Worm (Caenorhabditis elegans) whole organism, late embryonic: Measurements from ENCODE around the gene yif-1.

ENCODE experiments used
- F13H6.1 ChIP-seq: sonication (generic microtip); optimal IDR thresholded peaks from 2 replicates; lab custom pipeline; 2016; ENCODE audit warnings: missing genetic modification characterization, missing compliant biosample characterization
- K02D7.2 ChIP-seq: sonication (generic microtip); optimal IDR thresholded peaks from 2 replicates; lab custom pipeline; 2017; ENCODE audit warnings: mild to moderate bottlenecking, missing genetic modification characterization, missing compliant biosample characterization
- Y22D7AL.16 ChIP-seq: sonication (generic microtip); optimal IDR thresholded peaks from 2 replicates; lab custom pipeline; 2016; ENCODE audit warnings: missing genetic modification characterization, missing compliant biosample characterization
- ahr-1 ChIP-seq: sonication (generic microtip); optimal IDR thresholded peaks from 2 replicates; lab custom pipeline; 2016; ENCODE audit warnings: missing genetic modification characterization, missing compliant biosample characterization
- ama-1 ChIP-seq: fragments of 150-350 bp; optimal IDR thresholded peaks from 2 replicates; lab custom pipeline; 2014
- ceh-14 ChIP-seq: sonication (generic microtip); optimal IDR thresholded peaks from 2 replicates; lab custom pipeline; 2016; ENCODE audit warnings: missing genotype, missing genetic modification characterization, missing compliant biosample characterization
- ceh-18 ChIP-seq: sonication (generic microtip); optimal IDR thresholded peaks from 2 replicates; lab custom pipeline; 2016; ENCODE audit warnings: missing genetic modification characterization, missing compliant biosample characterization
- ceh-19 ChIP-seq: fragments of 200-800 bp; sonication (Bioruptor generic); optimal IDR thresholded peaks from 2 replicates; lab custom pipeline; 2018; ENCODE audit warnings: mild to moderate bottlenecking, missing genetic modification characterization, missing compliant biosample characterization
- ceh-31 ChIP-seq: sonication (generic microtip); optimal IDR thresholded peaks from 2 replicates; lab custom pipeline; 2016; ENCODE audit warnings: missing genetic modification characterization, missing compliant biosample characterization
- ceh-34 ChIP-seq: sonication (generic microtip); optimal IDR thresholded peaks from 2 replicates; lab custom pipeline; 2016; ENCODE audit warnings: mild to moderate bottlenecking, missing genetic modification characterization, missing compliant biosample characterization
- ceh-45 ChIP-seq: fragments of 200-800 bp; sonication (Bioruptor generic); IDR thresholded peaks from 2 replicates; pipeline ENCODE4 v1.3.6; 2022; ENCODE audit warnings: missing genetic modification reagents, missing genetic modification characterization, missing compliant biosample characterization
- ceh-9 ChIP-seq: sonication (generic microtip); optimal IDR thresholded peaks from 2 replicates; lab custom pipeline; 2016; ENCODE audit warnings: mild to moderate bottlenecking, missing genetic modification characterization, inconsistent platforms, missing compliant biosample characterization
- che-1 ChIP-seq: sonication (generic microtip); optimal IDR thresholded peaks from 2 replicates; lab custom pipeline; 2016; ENCODE audit warnings: mild to moderate bottlenecking, missing genetic modification characterization, missing compliant biosample characterization
- dmd-4 ChIP-seq: sonication (generic microtip); optimal IDR thresholded peaks from 2 replicates; lab custom pipeline; 2016; ENCODE audit warnings: borderline replicate concordance, missing genetic modification characterization, missing compliant biosample characterization
- dve-1 ChIP-seq: sonication (generic microtip); optimal IDR thresholded peaks from 2 replicates; lab custom pipeline; 2017; ENCODE audit warnings: antibody characterized with exemption, mild to moderate bottlenecking, missing genetic modification characterization, missing compliant biosample characterization
- elt-4 ChIP-seq: sonication (generic microtip); optimal IDR thresholded peaks from 2 replicates; lab custom pipeline; 2016; ENCODE audit warnings: missing genetic modification characterization, missing compliant biosample characterization
- eyg-1 ChIP-seq: sonication (generic microtip); optimal IDR thresholded peaks from 2 replicates; lab custom pipeline; 2016; ENCODE audit warnings: missing genotype, missing genetic modification characterization, missing compliant biosample characterization
- fax-1 ChIP-seq: sonication (generic microtip); optimal IDR thresholded peaks from 2 replicates; lab custom pipeline; 2016; ENCODE audit warnings: missing genotype, missing genetic modification characterization, missing compliant biosample characterization
- gmeb-2 ChIP-seq: sonication (generic microtip); optimal IDR thresholded peaks from 2 replicates; lab custom pipeline; 2016; ENCODE audit warnings: missing genetic modification characterization, inconsistent platforms, missing compliant biosample characterization
- hlh-13 ChIP-seq: fragments of 200-800 bp; sonication (Bioruptor generic); optimal IDR thresholded peaks from 2 replicates; lab custom pipeline; 2018; ENCODE audit warnings: mild to moderate bottlenecking, missing genetic modification characterization, missing compliant biosample characterization
- hlh-15 ChIP-seq: sonication (generic microtip); optimal IDR thresholded peaks from 2 replicates; lab custom pipeline; 2016; ENCODE audit warnings: missing genetic modification characterization, missing compliant biosample characterization
- hlh-30 ChIP-seq: sonication (generic microtip); optimal IDR thresholded peaks from 2 replicates; lab custom pipeline; 2017; ENCODE audit warnings: antibody characterized with exemption, missing genetic modification characterization, missing compliant biosample characterization; ENCODE audit not compliant: insufficient read depth
- lim-6 ChIP-seq: sonication (generic microtip); optimal IDR thresholded peaks from 2 replicates; lab custom pipeline; 2016; ENCODE audit warnings: missing genetic modification characterization, missing compliant biosample characterization
- lin-11 ChIP-seq: fragments of 200-800 bp; sonication (Bioruptor generic); optimal IDR thresholded peaks from 2 replicates; lab custom pipeline; 2018; ENCODE audit warnings: mild to moderate bottlenecking, missing genetic modification characterization, missing compliant biosample characterization
- madf-2 ChIP-seq: sonication (generic microtip); optimal IDR thresholded peaks from 2 replicates; lab custom pipeline; 2017; ENCODE audit warnings: missing genetic modification characterization, missing compliant biosample characterization
- mec-3 ChIP-seq: sonication (generic microtip); optimal IDR thresholded peaks from 2 replicates; lab custom pipeline; 2016; ENCODE audit warnings: borderline replicate concordance, missing genetic modification characterization, missing compliant biosample characterization
- nfya-1 ChIP-seq: sonication (generic microtip); optimal IDR thresholded peaks from 2 replicates; lab custom pipeline; 2017; ENCODE audit warnings: missing genetic modification characterization, mild to moderate bottlenecking, missing compliant biosample characterization, antibody characterized with exemption, moderate library complexity
- nhr-11 ChIP-seq: fragments of 150-350 bp; optimal IDR thresholded peaks from 2 replicates; lab custom pipeline; 2014; ENCODE audit warnings: missing biosample characterization, missing genetic modification characterization
- nhr-232 ChIP-seq: sonication (generic microtip); optimal IDR thresholded peaks from 2 replicates; lab custom pipeline; 2016; ENCODE audit warnings: missing genetic modification characterization, missing compliant biosample characterization
- npax-4 ChIP-seq: sonication (generic microtip); optimal IDR thresholded peaks from 2 replicates; lab custom pipeline; 2016; ENCODE audit warnings: missing genetic modification characterization, missing compliant biosample characterization
- pag-3 ChIP-seq: sonication (generic microtip); optimal IDR thresholded peaks from 2 replicates; lab custom pipeline; 2016; ENCODE audit warnings: missing compliant biosample characterization, missing genetic modification characterization, borderline replicate concordance
- pax-1 ChIP-seq: fragments of 150-350 bp; optimal IDR thresholded peaks from 2 replicates; lab custom pipeline; 2014; ENCODE audit warnings: missing biosample characterization, missing genetic modification characterization
- pha-4 ChIP-seq: fragments of 150-350 bp; optimal IDR thresholded peaks from 2 replicates; lab custom pipeline; 2018; ENCODE audit warnings: missing biosample characterization, missing genetic modification reagents, missing genetic modification characterization
- pqm-1 ChIP-seq: sonication (generic microtip); optimal IDR thresholded peaks from 2 replicates; lab custom pipeline; 2016; ENCODE audit warnings: missing genetic modification characterization, missing compliant biosample characterization
- pros-1 ChIP-seq: fragments of 150-350 bp; optimal IDR thresholded peaks from 2 replicates; lab custom pipeline; 2014; ENCODE audit warnings: missing biosample characterization, missing genetic modification reagents, missing genetic modification characterization
- ref-2 ChIP-seq: sonication (generic microtip); optimal IDR thresholded peaks from 2 replicates; lab custom pipeline; 2016; ENCODE audit warnings: missing genetic modification characterization, missing compliant biosample characterization
- sox-2 ChIP-seq: fragments of 200-800 bp; sonication (Bioruptor generic); IDR thresholded peaks from 2 replicates; pipeline ENCODE4 v1.3.6; 2022; ENCODE audit warnings: missing genetic modification reagents, missing genetic modification characterization, missing compliant biosample characterization
- sox-4 ChIP-seq: sonication (generic microtip); optimal IDR thresholded peaks from 2 replicates; lab custom pipeline; 2017; ENCODE audit warnings: mild to moderate bottlenecking, missing genetic modification characterization, inconsistent platforms, missing compliant biosample characterization
- syd-9 ChIP-seq: sonication (generic microtip); optimal IDR thresholded peaks from 2 replicates; lab custom pipeline; 2016; ENCODE audit warnings: mild to moderate bottlenecking, missing genetic modification characterization, moderate library complexity, missing compliant biosample characterization
- tbx-7 ChIP-seq: sonication (generic microtip); optimal IDR thresholded peaks from 2 replicates; lab custom pipeline; 2016; ENCODE audit warnings: missing genotype, missing genetic modification characterization, missing compliant biosample characterization
- ttx-3 ChIP-seq: sonication (generic microtip); optimal IDR thresholded peaks from 2 replicates; lab custom pipeline; 2016; ENCODE audit warnings: missing genetic modification reagents, missing genetic modification characterization, missing compliant biosample characterization
- unc-3 ChIP-seq, 2 experiments: fragments of 200-800 bp in 1 of 2; sonication (Bioruptor generic) in 1 of 2; sonication (generic microtip) in 1 of 2; conservative IDR thresholded peaks in 1 of 2; optimal IDR thresholded peaks in 1 of 2; 2 replicates each; pipeline versions ENCODE4 v1.3.6 to Lab custom; 2016 to 2022; ENCODE audit warnings: missing compliant biosample characterization in 2 of 2, missing genetic modification characterization in 2 of 2, missing genetic modification reagents in 1 of 2
- unc-55 ChIP-seq: sonication (generic microtip); optimal IDR thresholded peaks from 2 replicates; lab custom pipeline; 2017; ENCODE audit warnings: missing biosample characterization, missing genetic modification reagents, missing genetic modification characterization
- zip-5 ChIP-seq: sonication (generic microtip); optimal IDR thresholded peaks from 2 replicates; lab custom pipeline; 2016; ENCODE audit warnings: missing genetic modification characterization, missing compliant biosample characterization
- ztf-16 ChIP-seq: sonication (generic microtip); optimal IDR thresholded peaks from 2 replicates; lab custom pipeline; 2017; ENCODE audit warnings: missing genetic modification characterization, missing compliant biosample characterization

The yif-1 gene

ce11 chrV:10039837-10040236, 14.9 kb downstream of the yif-1 start (continued):
- no peak for TF ChIP-seq tbx-7
- no peak for TF ChIP-seq ztf-16
- TF ChIP-seq Y22D7AL.16 (tag; lab: Kevin White, UChicago), result no peak
- TF ChIP-seq ceh-34 (tag; lab: Kevin White, UChicago), result peak; percentile 80
- TF ChIP-seq mec-3 (tag; lab: Kevin White, UChicago), result no peak
- no peak for TF ChIP-seq pax-1
- peak; percentile 31; the same call in 1 of the 2 replicates for TF ChIP-seq sox-2
- no peak for TF ChIP-seq ttx-3 (tag; lab: Kevin White, UChicago)
- no peak for TF ChIP-seq npax-4
- TF ChIP-seq zip-5, result no peak
- no peak for TF ChIP-seq unc-3 (GFP tag; conservative IDR thresholded peaks at IDR 0.05; lab: Robert Waterston, UW)
- no peak for TF ChIP-seq unc-3 (tag; optimal IDR thresholded peaks at IDR 0.05; lab: Kevin White, UChicago)
- no peak for TF ChIP-seq fax-1
- peak; percentile 40 for TF ChIP-seq unc-55 (GFP tag; lab: Kevin White, UChicago)
- TF ChIP-seq hlh-15 (tag; lab: Kevin White, UChicago), result no peak
- peak; percentile 47 for TF ChIP-seq dve-1 (tag; lab: Kevin White, UChicago)
- TF ChIP-seq ceh-9, result no peak
- no peak for TF ChIP-seq che-1
- no peak for TF ChIP-seq sox-4 (tag; lab: Kevin White, UChicago)
- TF ChIP-seq ahr-1 (tag; lab: Kevin White, UChicago), result no peak
- no peak for TF ChIP-seq nhr-232 (tag; lab: Kevin White, UChicago)
- TF ChIP-seq gmeb-2 (tag; lab: Kevin White, UChicago), result no peak
- no peak for TF ChIP-seq elt-4 (tag; lab: Kevin White, UChicago)
- TF ChIP-seq dmd-4 (tag; lab: Kevin White, UChicago), result peak; percentile 27
- TF ChIP-seq syd-9, result no peak
- TF ChIP-seq eyg-1 (tag; lab: Kevin White, UChicago), result no peak
- no peak for TF ChIP-seq pqm-1 (tag; lab: Kevin White, UChicago)
- TF ChIP-seq F13H6.1 (tag; lab: Kevin White, UChicago), result no peak
- peak; percentile 83 for TF ChIP-seq nfya-1 (tag; lab: Kevin White, UChicago)
- no peak for TF ChIP-seq ama-1
- TF ChIP-seq hlh-30 (tag; lab: Kevin White, UChicago), result no peak
- TF ChIP-seq ceh-19, result no peak
- no peak for TF ChIP-seq pha-4 (tag; lab: Kevin White, UChicago)
- no peak for TF ChIP-seq lin-11 (tag; lab: Kevin White, UChicago)
- TF ChIP-seq K02D7.2 (tag; lab: Kevin White, UChicago), result no peak
- TF ChIP-seq ceh-31 (tag; lab: Kevin White, UChicago), result peak; percentile 85
- peak; percentile 52 for TF ChIP-seq ref-2 (tag; lab: Kevin White, UChicago)
- no peak for TF ChIP-seq pag-3 (tag; lab: Kevin White, UChicago)
- no peak for TF ChIP-seq nhr-11
- no peak for TF ChIP-seq ceh-45
- no peak for TF ChIP-seq hlh-13 (GFP tag; lab: Kevin White, UChicago)
- TF ChIP-seq ceh-14 (tag; lab: Kevin White, UChicago), result no peak
- peak; percentile 29 for TF ChIP-seq ceh-18 (tag; lab: Kevin White, UChicago)
- peak; percentile 36 for TF ChIP-seq pros-1 (tag; lab: Kevin White, UChicago)
- TF ChIP-seq madf-2 (tag; lab: Kevin White, UChicago), result no peak
- TF ChIP-seq lim-6 (tag; lab: Kevin White, UChicago), result no peak
